Worm (Caenorhabditis elegans) whole organism, L1 larva: ENCODE results near the gene dyla-1.
"Not testable (repeated sequence)": the region's sequence is repeated elsewhere in the genome, so short reads cannot be mapped to it uniquely, and the experiment has no call there.

Experiments
- C04F5.9 ChIP-seq: sonication (generic microtip); optimal IDR thresholded peaks from 2 replicates; lab custom pipeline; 2016; ENCODE audit warnings: missing genetic modification characterization, missing compliant biosample characterization
- C34B4.2 ChIP-seq: sonication (generic microtip); optimal IDR thresholded peaks from 2 replicates; lab custom pipeline; 2017; ENCODE audit warnings: mild to moderate bottlenecking, missing genetic modification characterization, missing compliant biosample characterization
- Y116A8C.19 ChIP-seq: sonication (generic microtip); optimal IDR thresholded peaks from 2 replicates; lab custom pipeline; 2016; ENCODE audit warnings: missing compliant biosample characterization, missing genetic modification characterization, borderline replicate concordance
- aha-1 ChIP-seq: fragments of 150-350 bp; optimal IDR thresholded peaks from 2 replicates; lab custom pipeline; 2014; ENCODE audit warnings: missing biosample characterization, missing genetic modification characterization
- ceh-90 ChIP-seq: sonication (generic microtip); optimal IDR thresholded peaks from 2 replicates; lab custom pipeline; 2016; ENCODE audit warnings: missing genetic modification characterization, missing compliant biosample characterization
- ces-1 ChIP-seq: fragments of 150-350 bp; optimal IDR thresholded peaks from 2 replicates; lab custom pipeline; 2014; ENCODE audit warnings: missing biosample characterization, missing genetic modification reagents, missing genetic modification characterization
- dpl-1 ChIP-seq, 3 experiments: fragments of 150-350 bp in 2 of 3; sonication (generic microtip) in 1 of 3; optimal IDR thresholded peaks; 2 replicates each; lab custom pipeline; 2014 to 2017; ENCODE audit warnings: missing biosample characterization in 3 of 3, missing genetic modification characterization in 3 of 3, missing genetic modification reagents in 3 of 3
- dsc-1 ChIP-seq: sonication (generic microtip); optimal IDR thresholded peaks from 2 replicates; lab custom pipeline; 2016; ENCODE audit warnings: mild to moderate bottlenecking, missing genetic modification characterization, missing compliant biosample characterization
- egl-27 ChIP-seq, 2 experiments: fragments of 150-350 bp in 1 of 2; sonication (generic microtip); optimal IDR thresholded peaks; 3 replicates each; lab custom pipeline; 2017 to 2018; ENCODE audit warnings: missing biosample characterization in 2 of 2, missing genetic modification characterization in 2 of 2, missing genetic modification reagents in 2 of 2
- elt-3 ChIP-seq, 6 experiments: fragments of 150-350 bp in 1 of 6; sonication (generic microtip); optimal IDR thresholded peaks; 2 replicates each; lab custom pipeline; 2017 to 2018; ENCODE audit warnings: missing biosample characterization in 6 of 6, missing genetic modification characterization in 6 of 6, inconsistent platforms in 1 of 6
- ets-5 ChIP-seq: fragments of 200-800 bp; sonication (Bioruptor generic); IDR thresholded peaks from 2 replicates; pipeline ENCODE4 v1.3.6; 2022; ENCODE audit warnings: missing genetic modification characterization, missing compliant biosample characterization
- fkh-10 ChIP-seq: sonication (generic microtip); optimal IDR thresholded peaks from 2 replicates; lab custom pipeline; 2017; ENCODE audit warnings: missing biosample characterization, missing genetic modification reagents, missing genetic modification characterization
- fkh-4 ChIP-seq: sonication (generic microtip); optimal IDR thresholded peaks from 2 replicates; lab custom pipeline; 2016; ENCODE audit warnings: missing compliant biosample characterization, missing genetic modification characterization, borderline replicate concordance
- fkh-8 ChIP-seq: sonication (generic microtip); optimal IDR thresholded peaks from 2 replicates; lab custom pipeline; 2016; ENCODE audit warnings: mild to moderate bottlenecking, missing genetic modification characterization, missing compliant biosample characterization
- fos-1 ChIP-seq: fragments of 150-350 bp; optimal IDR thresholded peaks from 2 replicates; lab custom pipeline; 2014; ENCODE audit warnings: missing biosample characterization, missing genetic modification characterization
- grh-1 ChIP-seq: fragments of 200-800 bp; sonication (Bioruptor generic); IDR thresholded peaks from 2 replicates; pipeline ENCODE4 v1.3.6; 2022; ENCODE audit warnings: missing genetic modification reagents, missing genetic modification characterization, missing compliant biosample characterization
- hlh-4 ChIP-seq: sonication (generic microtip); optimal IDR thresholded peaks from 2 replicates; lab custom pipeline; 2016; ENCODE audit warnings: mild to moderate bottlenecking, missing genetic modification characterization, missing compliant biosample characterization
- hpl-2 ChIP-seq: fragments of 150-350 bp; optimal IDR thresholded peaks from 2 replicates; lab custom pipeline; 2014; ENCODE audit warnings: missing biosample characterization, missing genetic modification reagents, missing genetic modification characterization
- isw-1 ChIP-seq: fragments of 200-800 bp; sonication (Bioruptor generic); IDR thresholded peaks from 2 replicates; pipeline ENCODE4 v1.3.6; 2022; ENCODE audit warnings: missing genetic modification characterization, missing compliant biosample characterization
- jun-1 ChIP-seq: fragments of 150-350 bp; optimal IDR thresholded peaks from 2 replicates; lab custom pipeline; 2014; ENCODE audit warnings: missing biosample characterization, missing genetic modification reagents, missing genetic modification characterization
- lin-14 ChIP-seq: fragments of 200-800 bp; sonication (Bioruptor generic); optimal IDR thresholded peaks from 2 replicates; lab custom pipeline; 2018; ENCODE audit warnings: mild to moderate bottlenecking, missing genetic modification characterization, moderate library complexity, missing compliant biosample characterization
- lin-15B ChIP-seq: fragments of 150-350 bp; sonication (generic microtip); optimal IDR thresholded peaks from 3 replicates; lab custom pipeline; 2014; ENCODE audit warnings: missing biosample characterization, missing genetic modification characterization
- lin-39 ChIP-seq: fragments of 150-350 bp; optimal IDR thresholded peaks from 2 replicates; lab custom pipeline; 2014; ENCODE audit warnings: missing biosample characterization, missing genetic modification reagents, missing genetic modification characterization
- mab-9 ChIP-seq: fragments of 200-800 bp; sonication (Bioruptor generic); IDR thresholded peaks from 2 replicates; pipeline ENCODE4 v1.3.6; 2022; ENCODE audit warnings: missing genetic modification reagents, missing genetic modification characterization, missing compliant biosample characterization
- mdl-1 ChIP-seq, 2 experiments: fragments of 150-350 bp; optimal IDR thresholded peaks; 2 replicates each; lab custom pipeline; 2014 to 2017; ENCODE audit warnings: missing biosample characterization in 2 of 2, missing genetic modification characterization in 2 of 2, inconsistent platforms in 1 of 2
- nhr-11 ChIP-seq: fragments of 150-350 bp; optimal IDR thresholded peaks from 2 replicates; lab custom pipeline; 2014; ENCODE audit warnings: missing biosample characterization, missing genetic modification characterization
- nhr-20 ChIP-seq: sonication (generic microtip); optimal IDR thresholded peaks from 2 replicates; lab custom pipeline; 2016; ENCODE audit warnings: mild to moderate bottlenecking, missing genetic modification characterization, missing compliant biosample characterization
- nhr-237 ChIP-seq: fragments of 150-350 bp; optimal IDR thresholded peaks from 2 replicates; lab custom pipeline; 2014; ENCODE audit warnings: missing biosample characterization, missing genetic modification characterization
- nhr-47 ChIP-seq: sonication (generic microtip); optimal IDR thresholded peaks from 2 replicates; lab custom pipeline; 2016; ENCODE audit warnings: mild to moderate bottlenecking, missing genetic modification characterization, moderate library complexity, missing compliant biosample characterization
- nhr-76 ChIP-seq: sonication (generic microtip); optimal IDR thresholded peaks from 2 replicates; lab custom pipeline; 2017; ENCODE audit warnings: missing biosample characterization, missing genetic modification characterization
- nhr-77 ChIP-seq: fragments of 150-350 bp; optimal IDR thresholded peaks from 2 replicates; lab custom pipeline; 2014; ENCODE audit warnings: missing biosample characterization, missing genetic modification characterization
- nhr-84 ChIP-seq: sonication (generic microtip); optimal IDR thresholded peaks from 2 replicates; lab custom pipeline; 2017; ENCODE audit warnings: missing biosample characterization, missing genetic modification characterization
- nhr-85 ChIP-seq: sonication (generic microtip); peaks from one replicate; lab custom pipeline; 2016; ENCODE audit warnings: missing genetic modification characterization, inconsistent platforms, missing compliant biosample characterization
- pag-3 ChIP-seq: sonication (generic microtip); optimal IDR thresholded peaks from 2 replicates; lab custom pipeline; 2017; ENCODE audit warnings: missing genetic modification characterization, mild to moderate bottlenecking, missing compliant biosample characterization, antibody characterized with exemption, borderline replicate concordance; ENCODE audit not compliant: insufficient read depth
- rnt-1 ChIP-seq: sonication (generic microtip); optimal IDR thresholded peaks from 2 replicates; lab custom pipeline; 2016; ENCODE audit warnings: mild to moderate bottlenecking, missing genetic modification characterization, moderate library complexity, missing compliant biosample characterization
- snu-23 ChIP-seq: sonication (generic microtip); optimal IDR thresholded peaks from 2 replicates; lab custom pipeline; 2016; ENCODE audit warnings: missing genetic modification characterization, missing compliant biosample characterization
- sox-4 ChIP-seq: sonication (generic microtip); optimal IDR thresholded peaks from 2 replicates; lab custom pipeline; 2016; ENCODE audit warnings: missing genetic modification characterization, missing compliant biosample characterization
- sup-37 ChIP-seq: fragments of 200-800 bp; sonication (Bioruptor generic); optimal IDR thresholded peaks from 2 replicates; lab custom pipeline; 2018; ENCODE audit warnings: mild to moderate bottlenecking, missing genetic modification characterization, missing compliant biosample characterization
- unc-130 ChIP-seq: fragments of 150-350 bp; optimal IDR thresholded peaks from 2 replicates; lab custom pipeline; 2017; ENCODE audit warnings: missing biosample characterization, missing genetic modification characterization, inconsistent platforms
- unc-62 ChIP-seq: fragments of 150-350 bp; optimal IDR thresholded peaks from 2 replicates; lab custom pipeline; 2014; ENCODE audit warnings: missing biosample characterization, missing genetic modification reagents, missing genetic modification characterization
- unc-86 ChIP-seq: sonication (generic microtip); optimal IDR thresholded peaks from 2 replicates; lab custom pipeline; 2016; ENCODE audit warnings: missing genetic modification characterization, missing compliant biosample characterization
- vab-15 ChIP-seq: sonication (generic microtip); optimal IDR thresholded peaks from 2 replicates; lab custom pipeline; 2017; ENCODE audit warnings: missing genotype, mild to moderate bottlenecking, missing genetic modification characterization, missing compliant biosample characterization
- xbp-1 ChIP-seq: sonication (generic microtip); optimal IDR thresholded peaks from 2 replicates; lab custom pipeline; 2016; ENCODE audit warnings: missing genetic modification characterization, missing compliant biosample characterization
- zag-1 ChIP-seq: fragments of 150-350 bp; optimal IDR thresholded peaks from 2 replicates; lab custom pipeline; 2014; ENCODE audit warnings: missing biosample characterization, missing genetic modification characterization
- ztf-4 ChIP-seq: fragments of 150-350 bp; optimal IDR thresholded peaks from 2 replicates; lab custom pipeline; 2014; ENCODE audit warnings: missing biosample characterization, missing genetic modification characterization

The dyla-1 gene

ce11 chrX:16872446-16872962 lies 31.7 kb downstream of the dyla-1 start, which contains the start of gene T20F7.1 (continued):
- TF ChIP-seq isw-1 (GFP tag; lab: Robert Waterston, UW) (peak; percentile 37), nhr-47 (tag; lab: Kevin White, UChicago) (peak; percentile 81), C04F5.9 (no peak), zag-1 (tag; lab: Kevin White, UChicago) (no peak), nhr-85 (tag; lab: Kevin White, UChicago) (peak; percentile 48), mdl-1 (tag; optimal IDR thresholded peaks at IDR 0.05; lab: Kevin White, UChicago) (peak in 1 of 2 experiments; percentile 70), vab-15 (no peak), rnt-1 (tag; lab: Kevin White, UChicago) (peak; percentile 78)

DNA sequence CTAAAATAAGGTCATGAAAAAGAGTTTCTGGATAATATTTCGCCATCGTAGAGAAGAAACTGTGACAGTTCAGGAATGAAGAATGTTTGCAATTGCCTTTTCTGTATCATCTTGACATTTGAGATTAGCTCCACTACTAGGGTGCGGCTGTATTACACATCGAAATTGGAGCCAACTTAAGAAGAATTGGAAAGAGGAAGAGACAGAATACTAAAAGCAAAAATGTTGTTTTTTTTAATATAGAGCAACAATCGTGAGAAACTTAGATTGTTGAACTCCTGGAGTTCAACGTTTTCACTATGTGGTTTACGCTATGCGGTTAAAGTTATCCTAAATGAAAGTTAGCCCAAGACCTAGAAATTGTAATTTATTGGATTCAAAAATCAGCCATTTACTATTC lies 39.6 kb downstream of the dyla-1 start, which contains the start of gene acs-9:
Gene acs-9 (minus strand): TSS at position 101 of the 400 bp plus-strand sequence.
- TF ChIP-seq sup-37 (GFP tag; lab: Kevin White, UChicago) (no peak), grh-1 (no peak), fkh-10 (no peak), dsc-1 (no peak), lin-15B (tag; lab: Kevin White, UChicago) (no peak), nhr-85 (tag; lab: Kevin White, UChicago) (no peak), pag-3 (tag; lab: Kevin White, UChicago) (no peak), jun-1 (tag; lab: Kevin White, UChicago) (no peak), nhr-84 (tag; lab: Kevin White, UChicago) (no peak), nhr-20 (tag; lab: Kevin White, UChicago) (no peak), unc-130 (no peak), elt-3 (tag; optimal IDR thresholded peaks at IDR 0.05; lab: Kevin White, UChicago) (no peak), snu-23 (no peak), hpl-2 (GFP tag; lab: Kevin White, UChicago) (no peak), dpl-1 (GFP tag; optimal IDR thresholded peaks at IDR 0.05; lab: Kevin White, UChicago) (no peak), ces-1 (no peak), nhr-237 (tag; lab: Kevin White, UChicago) (no peak), fkh-8 (tag; lab: Kevin White, UChicago) (no peak), C34B4.2 (no peak)
- TF ChIP-seq, all 84 proteins: peak for 0

ce11 chrX:16883426-16883825 lies 42.6 kb downstream of the dyla-1 start, which contains the start of gene Y13C8A.1:
Gene Y13C8A.1 (plus strand): TSS chrX:16883726.
- TF ChIP-seq nhr-85 (tag; lab: Kevin White, UChicago); xbp-1; snu-23: not testable (repeated sequence)

ce11 chrX:16884075-16884474 lies 43.2 kb downstream of the dyla-1 start:
- no peak for TF ChIP-seq lin-14 (GFP tag; lab: Kevin White, UChicago)
- no peak for TF ChIP-seq elt-3 (tag; optimal IDR thresholded peaks at IDR 0.05; lab: Kevin White, UChicago)
- TF ChIP-seq ztf-4 (tag; lab: Kevin White, UChicago) = no peak
- no peak for TF ChIP-seq nhr-11 (tag; lab: Kevin White, UChicago)
- no peak for TF ChIP-seq zag-1 (tag; lab: Kevin White, UChicago)
- no peak for TF ChIP-seq nhr-84 (tag; lab: Kevin White, UChicago)
- TF ChIP-seq ets-5 = no peak
- TF ChIP-seq xbp-1 = no peak
- no peak for TF ChIP-seq mdl-1 (tag; optimal IDR thresholded peaks at IDR 0.05; lab: Kevin White, UChicago)
- no peak for TF ChIP-seq aha-1
- TF ChIP-seq mab-9 = no peak
- no peak for TF ChIP-seq ceh-90
- no peak for TF ChIP-seq unc-62 (GFP tag; lab: Kevin White, UChicago)
- no peak for TF ChIP-seq fkh-10
- TF ChIP-seq grh-1 = no peak

ce11 chrX:16891683-16892082 lies 50.8 kb downstream of the dyla-1 start, which contains the start of gene F39F10.3:
Gene F39F10.3 (plus strand): TSS chrX:16891983.
- TF ChIP-seq egl-27 (tag; optimal IDR thresholded peaks at IDR 0.05; lab: Kevin White, UChicago) = no peak
- TF ChIP-seq hlh-4 (tag; lab: Kevin White, UChicago) = no peak
- no peak for TF ChIP-seq fos-1 (tag; lab: Kevin White, UChicago)
- TF ChIP-seq unc-86 (tag; lab: Kevin White, UChicago) = no peak
- TF ChIP-seq C34B4.2 = no peak
- TF ChIP-seq nhr-76 (tag; lab: Kevin White, UChicago) = no peak
- TF ChIP-seq dsc-1 = no peak
- TF ChIP-seq ztf-4 (tag; lab: Kevin White, UChicago) = no peak
- TF ChIP-seq fkh-4 (tag; lab: Kevin White, UChicago) = no peak
- TF ChIP-seq ces-1 = no peak
- TF ChIP-seq nhr-85 (tag; lab: Kevin White, UChicago) = no peak
- TF ChIP-seq lin-39 (tag; lab: Kevin White, UChicago) = no peak
- no peak for TF ChIP-seq nhr-77 (tag; lab: Kevin White, UChicago)
- TF ChIP-seq Y116A8C.19 = no peak
- TF ChIP-seq sox-4 (tag; lab: Kevin White, UChicago) = no peak
- no peak for TF ChIP-seq nhr-20 (tag; lab: Kevin White, UChicago)
